Fruit fly (Drosophila melanogaster) whole organism, embryonic: ENCODE measurements around the gene RpS15Aa.

Experiments used
- Bteb2 ChIP-seq: fragments of 200-800 bp; sonication (Bioruptor generic); optimal IDR thresholded peaks from 2 replicates; lab custom pipeline; 2016; ENCODE audit warnings: missing biosample characterization, missing genetic modification characterization
- CG10209 ChIP-seq: fragments of 200-800 bp; sonication (Bioruptor generic); optimal IDR thresholded peaks from 3 replicates; lab custom pipeline; 2017; ENCODE audit warnings: missing biosample characterization, mild to moderate bottlenecking, missing genetic modification characterization, missing genetic modification reagents
- CG1024 ChIP-seq: fragments of 200-800 bp; sonication (Bioruptor generic); IDR thresholded peaks from 2 replicates; pipeline ENCODE4 v1.3.6; 2022; ENCODE audit warnings: missing biosample characterization, missing genetic modification characterization
- CG10366 ChIP-seq: fragments of 200-800 bp; sonication (Bioruptor generic); IDR thresholded peaks from 2 replicates; pipeline ENCODE4 v1.3.6; 2022; ENCODE audit warnings: missing biosample characterization, missing genetic modification characterization
- CG10979 ChIP-seq: fragments of 200-800 bp; sonication (Bioruptor generic); optimal IDR thresholded peaks from 2 replicates; lab custom pipeline; 2018; ENCODE audit warnings: missing biosample characterization, mild to moderate bottlenecking, missing genetic modification characterization, moderate library complexity
- CG11696 ChIP-seq: fragments of 200-800 bp; sonication (Bioruptor generic); IDR thresholded peaks from 2 replicates; pipeline ENCODE4 v1.3.6; 2022; ENCODE audit warnings: missing biosample characterization, missing genetic modification characterization
- CG1233 ChIP-seq: fragments of 200-800 bp; sonication (Bioruptor generic); optimal IDR thresholded peaks from 4 replicates; lab custom pipeline; 2018; ENCODE audit warnings: missing biosample characterization, mild to moderate bottlenecking, missing genetic modification characterization
- CG12659 ChIP-seq: fragments of 200-800 bp; sonication (Bioruptor generic); optimal IDR thresholded peaks from 3 replicates; lab custom pipeline; 2017; ENCODE audit warnings: mild to moderate bottlenecking, missing biosample characterization, missing genetic modification reagents, missing genetic modification characterization
- CG14050 ChIP-seq: fragments of 200-800 bp; sonication (Bioruptor generic); IDR thresholded peaks from 3 replicates; pipeline ENCODE4 v1.3.6; 2022; ENCODE audit warnings: missing biosample characterization, missing genetic modification characterization
- CG1529 ChIP-seq: fragments of 200-800 bp; sonication (Bioruptor generic); optimal IDR thresholded peaks from 3 replicates; lab custom pipeline; 2018; ENCODE audit warnings: missing biosample characterization, missing genetic modification characterization
- CG15601 ChIP-seq: fragments of 200-800 bp; sonication (Bioruptor generic); optimal IDR thresholded peaks from 3 replicates; lab custom pipeline; 2019; ENCODE audit warnings: missing biosample characterization, mild to moderate bottlenecking, missing genetic modification characterization, moderate library complexity
- CG17186 ChIP-seq: fragments of 200-800 bp; sonication (Bioruptor generic); optimal IDR thresholded peaks from 3 replicates; lab custom pipeline; 2017; ENCODE audit warnings: missing biosample characterization, missing genetic modification reagents, missing genetic modification characterization
- CG2712 ChIP-seq: fragments of 200-800 bp; optimal IDR thresholded peaks from 3 replicates; lab custom pipeline; 2019; ENCODE audit warnings: missing biosample characterization, mild to moderate bottlenecking, missing genetic modification characterization, moderate library complexity
- CG2875 ChIP-seq: fragments of 200-800 bp; sonication (Bioruptor generic); optimal IDR thresholded peaks from 2 replicates; lab custom pipeline; 2017; ENCODE audit warnings: missing biosample characterization, mild to moderate bottlenecking, missing genetic modification characterization, missing genetic modification reagents
- CG3065 ChIP-seq: fragments of 200-800 bp; sonication (Bioruptor generic); optimal IDR thresholded peaks from 2 replicates; lab custom pipeline; 2016; ENCODE audit warnings: missing biosample characterization, missing genetic modification characterization
- CG32532 ChIP-seq: fragments of 200-800 bp; sonication (Bioruptor generic); IDR thresholded peaks from 2 replicates; pipeline ENCODE4 v1.3.6; 2022; ENCODE audit warnings: missing biosample characterization, missing genetic modification characterization
- CG33213 ChIP-seq: fragments of 200-800 bp; sonication (Bioruptor generic); optimal IDR thresholded peaks from 3 replicates; lab custom pipeline; 2016; ENCODE audit warnings: missing biosample characterization, missing genetic modification characterization
- CG3407 ChIP-seq: fragments of 200-800 bp; sonication (Bioruptor generic); optimal IDR thresholded peaks from 2 replicates; lab custom pipeline; 2018; ENCODE audit warnings: missing biosample characterization, mild to moderate bottlenecking, missing genetic modification characterization
- CG34224 ChIP-seq: fragments of 200-800 bp; sonication (Bioruptor generic); IDR thresholded peaks from 3 replicates; pipeline ENCODE4 v1.3.6; 2022; ENCODE audit warnings: missing biosample characterization, missing genetic modification characterization; ENCODE audit not compliant: partially characterized antibody
- CG42726 ChIP-seq: fragments of 200-800 bp; sonication (Bioruptor generic); IDR thresholded peaks from 2 replicates; pipeline ENCODE4 v1.3.6; 2022; ENCODE audit warnings: missing biosample characterization, missing genetic modification characterization; ENCODE audit not compliant: partially characterized antibody
- CG43689 ChIP-seq: fragments of 200-800 bp; sonication (Bioruptor generic); IDR thresholded peaks from 2 replicates; pipeline ENCODE4 v1.3.6; 2022; ENCODE audit warnings: missing biosample characterization, missing genetic modification characterization
- CG4404 ChIP-seq: fragments of 200-800 bp; sonication (Bioruptor generic); IDR thresholded peaks from 2 replicates; pipeline ENCODE4 v1.3.6; 2022; ENCODE audit warnings: missing biosample characterization, missing genetic modification characterization
- CG6683 ChIP-seq: fragments of 200-800 bp; sonication (Bioruptor generic); optimal IDR thresholded peaks from 2 replicates; lab custom pipeline; 2017; ENCODE audit warnings: missing biosample characterization, mild to moderate bottlenecking, missing genetic modification characterization, missing genetic modification reagents
- CG6689 ChIP-seq: fragments of 200-800 bp; sonication (Bioruptor generic); IDR thresholded peaks from 2 replicates; pipeline ENCODE4 v1.3.6; 2022; ENCODE audit warnings: missing biosample characterization, missing genetic modification characterization
- CG7928 ChIP-seq: fragments of 200-800 bp; sonication (Bioruptor generic); optimal IDR thresholded peaks from 2 replicates; lab custom pipeline; 2017; ENCODE audit warnings: missing biosample characterization, mild to moderate bottlenecking, missing genetic modification characterization
- CG8359 ChIP-seq: fragments of 200-800 bp; sonication (Bioruptor generic); optimal IDR thresholded peaks from 2 replicates; lab custom pipeline; 2017; ENCODE audit warnings: missing biosample characterization, mild to moderate bottlenecking, missing genetic modification characterization, borderline replicate concordance
- CG9797 ChIP-seq: fragments of 200-800 bp; sonication (Bioruptor generic); optimal IDR thresholded peaks from 3 replicates; lab custom pipeline; 2018; ENCODE audit warnings: missing biosample characterization, mild to moderate bottlenecking, missing genetic modification characterization
- CG9876 ChIP-seq: fragments of 200-800 bp; sonication (Bioruptor generic); optimal IDR thresholded peaks from 2 replicates; lab custom pipeline; 2016; ENCODE audit warnings: missing biosample characterization, missing genetic modification characterization
- CkIIα-i1 ChIP-seq: fragments of 200-800 bp; sonication (Bioruptor generic); IDR thresholded peaks from 2 replicates; pipeline ENCODE4 v1.3.6; 2022; ENCODE audit warnings: missing biosample characterization, missing genetic modification characterization
- D19A ChIP-seq: fragments of 200-800 bp; optimal IDR thresholded peaks from 3 replicates; lab custom pipeline; 2019; ENCODE audit warnings: missing biosample characterization, mild to moderate bottlenecking, missing genetic modification characterization, moderate library complexity
- Dip2 ChIP-seq: fragments of 200-800 bp; sonication (Bioruptor generic); IDR thresholded peaks from 2 replicates; pipeline ENCODE4 v1.3.6; 2022; ENCODE audit warnings: missing biosample characterization, missing genetic modification characterization
- ERR ChIP-seq: fragments of 200-800 bp; sonication (Bioruptor generic); optimal IDR thresholded peaks from 2 replicates; lab custom pipeline; 2016; ENCODE audit warnings: missing biosample characterization, missing genetic modification characterization
- HLH3B ChIP-seq: fragments of 200-800 bp; sonication (Bioruptor generic); IDR thresholded peaks from 2 replicates; pipeline ENCODE4 v1.3.6; 2022; ENCODE audit warnings: missing biosample characterization, missing genetic modification characterization
- HLHmδ ChIP-seq: fragments of 200-800 bp; sonication (Bioruptor generic); optimal IDR thresholded peaks from 2 replicates; lab custom pipeline; 2018; ENCODE audit warnings: missing biosample characterization, mild to moderate bottlenecking, missing genetic modification characterization, moderate library complexity
- Hr51 ChIP-seq, 2 experiments: fragments of 200-800 bp; sonication (Bioruptor generic); optimal IDR thresholded peaks; 2 replicates in 1 of 2; 3 replicates in 1 of 2; lab custom pipeline; 2016 to 2018; ENCODE audit warnings: missing biosample characterization in 2 of 2, missing genetic modification characterization in 2 of 2, mild to moderate bottlenecking in 1 of 2, moderate library complexity in 1 of 2
- Kr ChIP-seq: fragments of 200-800 bp; sonication (Bioruptor generic); optimal IDR thresholded peaks from 2 replicates; lab custom pipeline; 2017; ENCODE audit warnings: missing biosample characterization, mild to moderate bottlenecking, missing genetic modification characterization
- Lim3 ChIP-seq: fragments of 200-800 bp; sonication (Bioruptor generic); IDR thresholded peaks from 2 replicates; pipeline ENCODE4 v1.3.6; 2022; ENCODE audit warnings: missing biosample characterization, missing genetic modification characterization
- Meics ChIP-seq: fragments of 200-800 bp; sonication (Bioruptor generic); optimal IDR thresholded peaks from 2 replicates; lab custom pipeline; 2017; ENCODE audit warnings: missing biosample characterization, mild to moderate bottlenecking, missing genetic modification characterization
- Mrtf ChIP-seq: fragments of 200-800 bp; sonication (Bioruptor generic); IDR thresholded peaks from 3 replicates; pipeline ENCODE4 v1.3.6; 2022; ENCODE audit warnings: missing biosample characterization, missing genetic modification characterization
- NFAT ChIP-seq: fragments of 200-800 bp; sonication (Bioruptor generic); IDR thresholded peaks from 2 replicates; pipeline ENCODE4 v1.3.6; 2022; ENCODE audit warnings: missing biosample characterization, missing genetic modification characterization
- NfI ChIP-seq: fragments of 200-800 bp; sonication (Bioruptor generic); optimal IDR thresholded peaks from 3 replicates; lab custom pipeline; 2018; ENCODE audit warnings: missing biosample characterization, mild to moderate bottlenecking, missing genetic modification characterization, moderate library complexity
- Sin3A ChIP-seq: fragments of >200 bp; optimal IDR thresholded peaks from 2 replicates; lab custom pipeline; 2018
- danr ChIP-seq: fragments of 200-800 bp; sonication (Bioruptor generic); IDR thresholded peaks from 2 replicates; pipeline ENCODE4 v1.3.6; 2022; ENCODE audit warnings: missing biosample characterization, missing genetic modification characterization
- eve ChIP-seq, 2 experiments: fragments of >200 bp; optimal IDR thresholded peaks; 2 replicates each; lab custom pipeline; 2017; ENCODE audit warnings: missing biosample characterization in 2 of 2, missing genetic modification characterization in 2 of 2
- gt ChIP-seq: fragments of 200-800 bp; sonication (Bioruptor generic); IDR thresholded peaks from 2 replicates; pipeline ENCODE4 v1.3.6; 2022; ENCODE audit warnings: missing biosample characterization, missing genetic modification characterization
- hbn ChIP-seq: fragments of 200-800 bp; sonication (Bioruptor generic); IDR thresholded peaks from 2 replicates; pipeline ENCODE4 v1.3.6; 2022; ENCODE audit warnings: missing biosample characterization, missing genetic modification characterization; ENCODE audit not compliant: partially characterized antibody
- kni ChIP-seq: fragments of 200-800 bp; sonication (Bioruptor generic); optimal IDR thresholded peaks from 3 replicates; lab custom pipeline; 2017; ENCODE audit warnings: mild to moderate bottlenecking, missing biosample characterization, missing genetic modification reagents, missing genetic modification characterization
- luna ChIP-seq: fragments of 200-800 bp; sonication (Bioruptor generic); optimal IDR thresholded peaks from 2 replicates; lab custom pipeline; 2016; ENCODE audit warnings: missing biosample characterization, missing genetic modification characterization
- psq ChIP-seq: fragments of 200-800 bp; sonication (Bioruptor generic); optimal IDR thresholded peaks from 2 replicates; lab custom pipeline; 2017; ENCODE audit warnings: missing biosample characterization, missing genetic modification characterization
- toy ChIP-seq: fragments of 200-800 bp; sonication (Bioruptor generic); IDR thresholded peaks from 2 replicates; pipeline ENCODE4 v1.3.6; 2022; ENCODE audit warnings: missing biosample characterization, missing genetic modification characterization
- wek ChIP-seq: fragments of 200-800 bp; sonication (Bioruptor generic); optimal IDR thresholded peaks from 3 replicates; lab custom pipeline; 2018; ENCODE audit warnings: missing biosample characterization, mild to moderate bottlenecking, missing genetic modification characterization, moderate library complexity
- yki ChIP-seq: fragments of >200 bp; optimal IDR thresholded peaks from 3 replicates; lab custom pipeline; 2018

The RpS15Aa gene

dm6 chrX:13323114-13323513 is 14.4 kb downstream of the RpS15Aa start (continued):
- peak in 1 of 2 experiments; percentile 91 for TF ChIP-seq eve (GFP tag; optimal IDR thresholded peaks at IDR 0.05; lab: Kevin White, UChicago)
- TF ChIP-seq D19A, result peak; percentile 48
- no peak for TF ChIP-seq HLHmδ (GFP tag; lab: Kevin White, UChicago)
- no peak for TF ChIP-seq Sin3A
- TF ChIP-seq NFAT (GFP tag; lab: Robert Waterston, UW), result 0 out of 2 replicates have a peak, but pooled peaks have one; percentile 7
- peak; percentile 66 for TF ChIP-seq Meics (GFP tag; lab: Kevin White, UChicago)
- TF ChIP-seq CG42726, result no peak
- no peak for TF ChIP-seq HLH3B
- TF ChIP-seq CG33213 (GFP tag; lab: Kevin White, UChicago), result peak; percentile 62
- TF ChIP-seq CG10209, result peak; percentile 62
- no peak for TF ChIP-seq CG1233 (GFP tag; lab: Kevin White, UChicago)
- TF ChIP-seq CG34224 (GFP tag; lab: Robert Waterston, UW), result no peak
- TF ChIP-seq yki (lab: Kevin White, UChicago), result no peak
- TF ChIP-seq CG11696, result 0 out of 2 replicates have a peak, but pooled peaks have one; percentile 14
- peak; percentile 57 for TF ChIP-seq NfI (GFP tag; lab: Kevin White, UChicago)
- TF ChIP-seq CG1529 (GFP tag; lab: Kevin White, UChicago), result peak; percentile 1
- peak; percentile 7 for TF ChIP-seq ERR (GFP tag; lab: Kevin White, UChicago)
- peak; percentile 48; the same call in 2 of the 3 replicates for TF ChIP-seq CG14050 (GFP tag; lab: Robert Waterston, UW)
- TF ChIP-seq CG32532, result peak; percentile 71
- no peak for TF ChIP-seq CG9876 (GFP tag; lab: Kevin White, UChicago)
- no peak for TF ChIP-seq CG8359
- TF ChIP-seq CkIIα-i1 (GFP tag; lab: Robert Waterston, UW), result no peak
- TF ChIP-seq CG10979, result peak; percentile 37
- TF ChIP-seq Mrtf (GFP tag; lab: Robert Waterston, UW), result no peak
- no peak for TF ChIP-seq CG1024 (GFP tag; lab: Robert Waterston, UW)
- peak; percentile 74 for TF ChIP-seq Bteb2 (GFP tag; lab: Kevin White, UChicago)
- no peak for TF ChIP-seq CG2875 (GFP tag; lab: Kevin White, UChicago)
- TF ChIP-seq CG17186 (GFP tag; lab: Kevin White, UChicago), result no peak
- TF ChIP-seq wek (GFP tag; lab: Kevin White, UChicago), result no peak
- TF ChIP-seq CG12659 (GFP tag; lab: Kevin White, UChicago), result peak; percentile 52
- no peak for TF ChIP-seq kni (GFP tag; lab: Kevin White, UChicago)
- no peak for TF ChIP-seq Dip2 (GFP tag; lab: Robert Waterston, UW)
- TF ChIP-seq Kr (GFP tag; lab: Kevin White, UChicago), result no peak
- no peak for TF ChIP-seq Lim3 (GFP tag; lab: Robert Waterston, UW)
- TF ChIP-seq hbn, result no peak
- TF ChIP-seq CG43689 (GFP tag; lab: Robert Waterston, UW), result no peak
- no peak for TF ChIP-seq CG15601 (tag; lab: Kevin White, UChicago)
- TF ChIP-seq CG7928, result no peak
- TF ChIP-seq gt (GFP tag; lab: Robert Waterston, UW), result no peak
- TF ChIP-seq luna (GFP tag; lab: Kevin White, UChicago), result peak; percentile 42
- 0 out of 2 replicates have a peak, but pooled peaks have one; percentile 23 for TF ChIP-seq toy
- peak; percentile 50 to 81 for TF ChIP-seq Hr51 (GFP tag; optimal IDR thresholded peaks at IDR 0.05; lab: Kevin White, UChicago)
- peak; percentile 74 for TF ChIP-seq CG2712 (tag; lab: Kevin White, UChicago)
- peak; percentile 61 for TF ChIP-seq CG6689 (GFP tag; lab: Robert Waterston, UW)
- no peak for TF ChIP-seq psq (GFP tag; lab: Kevin White, UChicago)
- TF ChIP-seq danr (GFP tag; lab: Robert Waterston, UW), result no peak
- TF ChIP-seq CG4404, result peak; percentile 38; the same call in 1 of the 2 replicates
- peak; percentile 45; the same call in 1 of the 2 replicates for TF ChIP-seq CG10366 (GFP tag; lab: Robert Waterston, UW)
- no peak for TF ChIP-seq CG9797 (GFP tag; lab: Kevin White, UChicago)
- peak; percentile 46 for TF ChIP-seq CG3065 (GFP tag; lab: Kevin White, UChicago)
- no peak for TF ChIP-seq CG6683 (GFP tag; lab: Kevin White, UChicago)
- TF ChIP-seq CG3407 (GFP tag; lab: Kevin White, UChicago), result peak; percentile 19
